Worm (Caenorhabditis elegans) whole organism, young adult: ENCODE results near the gene R05G9.5.

Experiments
- F22D6.2 ChIP-seq: sonication (generic microtip); optimal IDR thresholded peaks from 2 replicates; lab custom pipeline; 2016; ENCODE audit warnings: mild to moderate bottlenecking, missing genetic modification characterization, missing compliant biosample characterization
- F37B4.10 ChIP-seq: fragments of 200-800 bp; sonication (Bioruptor generic); IDR thresholded peaks from 2 replicates; pipeline ENCODE4 v1.3.6; 2022; ENCODE audit warnings: missing genetic modification characterization, missing compliant biosample characterization
- F52B5.7 ChIP-seq: sonication (generic microtip); optimal IDR thresholded peaks from 2 replicates; lab custom pipeline; 2016; ENCODE audit warnings: mild to moderate bottlenecking, missing genetic modification characterization, missing compliant biosample characterization
- F57A8.1 ChIP-seq: fragments of 200-800 bp; sonication (Bioruptor generic); optimal IDR thresholded peaks from 2 replicates; lab custom pipeline; 2018; ENCODE audit warnings: mild to moderate bottlenecking, missing genetic modification characterization, moderate library complexity, missing compliant biosample characterization
- Y53G8AR.9 ChIP-seq: fragments of 200-800 bp; sonication (Bioruptor generic); conservative IDR thresholded peaks from 2 replicates; pipeline ENCODE4 v1.3.6; 2022; ENCODE audit warnings: missing genetic modification reagents, missing genetic modification characterization, missing compliant biosample characterization
- Y67H2A.10 ChIP-seq: fragments of 200-800 bp; sonication (Bioruptor generic); conservative IDR thresholded peaks from 2 replicates; pipeline ENCODE4 v1.3.6; 2022; ENCODE audit warnings: missing genetic modification reagents, missing genetic modification characterization, missing compliant biosample characterization
- Y79H2A.3 ChIP-seq: fragments of 200-800 bp; sonication (Bioruptor generic); conservative IDR thresholded peaks from 2 replicates; pipeline ENCODE4 v1.3.6; 2022; ENCODE audit warnings: missing genetic modification reagents, missing genetic modification characterization, missing compliant biosample characterization
- akir-1 ChIP-seq: fragments of 200-800 bp; sonication (Bioruptor generic); optimal IDR thresholded peaks from 2 replicates; lab custom pipeline; 2018; ENCODE audit warnings: mild to moderate bottlenecking, missing genetic modification characterization, moderate library complexity, missing compliant biosample characterization
- aptf-3 ChIP-seq: fragments of 200-800 bp; sonication (Bioruptor generic); IDR thresholded peaks from 2 replicates; pipeline ENCODE4 v1.3.6; 2022; ENCODE audit warnings: missing genetic modification characterization, missing compliant biosample characterization
- attf-5 ChIP-seq: fragments of 200-800 bp; sonication (Bioruptor generic); optimal IDR thresholded peaks from 2 replicates; lab custom pipeline; 2018; ENCODE audit warnings: mild to moderate bottlenecking, missing genetic modification characterization, missing compliant biosample characterization
- attf-6 ChIP-seq: fragments of 200-800 bp; sonication (Bioruptor generic); IDR thresholded peaks from 2 replicates; pipeline ENCODE4 v1.3.6; 2022; ENCODE audit warnings: missing genetic modification reagents, missing genetic modification characterization, missing compliant biosample characterization
- bed-2 ChIP-seq: fragments of 200-800 bp; sonication (Bioruptor generic); IDR thresholded peaks from 2 replicates; pipeline ENCODE4 v1.3.6; 2022; ENCODE audit warnings: missing genetic modification reagents, missing genetic modification characterization, missing compliant biosample characterization
- ceh-58 ChIP-seq: fragments of 200-800 bp; sonication (Bioruptor generic); IDR thresholded peaks from 2 replicates; pipeline ENCODE4 v1.3.6; 2022; ENCODE audit warnings: missing genetic modification characterization, missing compliant biosample characterization
- chd-7 ChIP-seq: sonication (generic microtip); optimal IDR thresholded peaks from 2 replicates; lab custom pipeline; 2016; ENCODE audit warnings: mild to moderate bottlenecking, missing genetic modification characterization, moderate library complexity, missing compliant biosample characterization
- die-1 ChIP-seq: sonication (generic microtip); optimal IDR thresholded peaks from 2 replicates; lab custom pipeline; 2016; ENCODE audit warnings: missing genotype, mild to moderate bottlenecking, missing genetic modification characterization, missing compliant biosample characterization
- dpl-1 ChIP-seq: fragments of 150-350 bp; optimal IDR thresholded peaks from 2 replicates; lab custom pipeline; 2014; ENCODE audit warnings: missing biosample characterization, missing genetic modification reagents, missing genetic modification characterization
- egl-44 ChIP-seq: fragments of 200-800 bp; sonication (Bioruptor generic); IDR thresholded peaks from 2 replicates; pipeline ENCODE4 v1.3.6; 2022; ENCODE audit warnings: missing genetic modification reagents, missing genetic modification characterization, missing compliant biosample characterization
- ekl-4 ChIP-seq: fragments of 200-800 bp; sonication (Bioruptor generic); IDR thresholded peaks from 2 replicates; pipeline ENCODE4 v1.3.6; 2022; ENCODE audit warnings: missing genetic modification reagents, missing genetic modification characterization, missing compliant biosample characterization
- ets-4 ChIP-seq: fragments of 200-800 bp; sonication (Bioruptor generic); optimal IDR thresholded peaks from 2 replicates; lab custom pipeline; 2018; ENCODE audit warnings: mild to moderate bottlenecking, missing genetic modification characterization, missing compliant biosample characterization
- hrde-1 ChIP-seq: sonication (generic microtip); optimal IDR thresholded peaks from 2 replicates; lab custom pipeline; 2016; ENCODE audit warnings: missing genetic modification characterization, mild to moderate bottlenecking, missing compliant biosample characterization, moderate library complexity, missing genotype, missing genetic modification reagents, borderline replicate concordance
- let-526 ChIP-seq: fragments of 200-800 bp; sonication (Bioruptor generic); IDR thresholded peaks from 2 replicates; pipeline ENCODE4 v1.3.6; 2022; ENCODE audit warnings: missing genetic modification reagents, missing genetic modification characterization, missing compliant biosample characterization
- lin-26 ChIP-seq: fragments of 200-800 bp; sonication (Bioruptor generic); IDR thresholded peaks from 2 replicates; pipeline ENCODE4 v1.3.6; 2022; ENCODE audit warnings: missing genetic modification reagents, missing genetic modification characterization, missing compliant biosample characterization
- lin-54 ChIP-seq: fragments of 200-800 bp; sonication (Bioruptor generic); optimal IDR thresholded peaks from 2 replicates; lab custom pipeline; 2018; ENCODE audit warnings: mild to moderate bottlenecking, missing genetic modification characterization, missing compliant biosample characterization
- lsl-1 ChIP-seq: fragments of 200-800 bp; sonication (Bioruptor generic); optimal IDR thresholded peaks from 2 replicates; lab custom pipeline; 2018; ENCODE audit warnings: mild to moderate bottlenecking, missing genetic modification characterization, moderate library complexity, missing compliant biosample characterization
- lsy-27 ChIP-seq: sonication (generic microtip); optimal IDR thresholded peaks from 2 replicates; lab custom pipeline; 2017; ENCODE audit warnings: missing genetic modification characterization, mild to moderate bottlenecking, missing compliant biosample characterization, antibody characterized with exemption, missing genotype, borderline replicate concordance; ENCODE audit not compliant: insufficient read depth
- nhr-179 ChIP-seq: sonication (generic microtip); optimal IDR thresholded peaks from 2 replicates; lab custom pipeline; 2016; ENCODE audit warnings: mild to moderate bottlenecking, missing genetic modification characterization, missing compliant biosample characterization
- nhr-80 ChIP-seq: sonication (generic microtip); optimal IDR thresholded peaks from 2 replicates; lab custom pipeline; 2016; ENCODE audit warnings: missing genetic modification characterization, missing compliant biosample characterization
- nhr-90 ChIP-seq: sonication (generic microtip); optimal IDR thresholded peaks from 2 replicates; lab custom pipeline; 2016; ENCODE audit warnings: missing genotype, mild to moderate bottlenecking, missing genetic modification characterization, missing compliant biosample characterization
- sea-2 ChIP-seq: fragments of 200-800 bp; sonication (Bioruptor generic); IDR thresholded peaks from 2 replicates; pipeline ENCODE4 v1.3.6; 2022; ENCODE audit warnings: missing genetic modification characterization, missing compliant biosample characterization
- snpc-3.4 ChIP-seq: sonication (generic microtip); optimal IDR thresholded peaks from 2 replicates; lab custom pipeline; 2017; ENCODE audit warnings: missing genetic modification characterization, mild to moderate bottlenecking, missing compliant biosample characterization, antibody characterized with exemption, moderate library complexity, missing genotype, missing genetic modification reagents
- sptf-2 ChIP-seq: fragments of 200-800 bp; sonication (Bioruptor generic); optimal IDR thresholded peaks from 2 replicates; lab custom pipeline; 2018; ENCODE audit warnings: mild to moderate bottlenecking, missing genetic modification characterization, missing compliant biosample characterization
- unc-130 ChIP-seq: sonication (generic microtip); optimal IDR thresholded peaks from 2 replicates; lab custom pipeline; 2016; ENCODE audit warnings: missing genetic modification reagents, missing genetic modification characterization, missing compliant biosample characterization
- zfh-2 ChIP-seq: fragments of 200-800 bp; sonication (Bioruptor generic); conservative IDR thresholded peaks from 2 replicates; pipeline ENCODE4 v1.3.6; 2022; ENCODE audit warnings: missing genetic modification reagents, missing genetic modification characterization, missing compliant biosample characterization
- zim-3 ChIP-seq: sonication (generic microtip); optimal IDR thresholded peaks from 2 replicates; lab custom pipeline; 2017; ENCODE audit warnings: mild to moderate bottlenecking, missing genetic modification characterization, moderate library complexity, missing compliant biosample characterization
- ztf-28 ChIP-seq: fragments of 200-800 bp; sonication (Bioruptor generic); IDR thresholded peaks from 2 replicates; pipeline ENCODE4 v1.3.6; 2022; ENCODE audit warnings: missing genetic modification reagents, missing genetic modification characterization, missing compliant biosample characterization

Gene R05G9.5

DNA sequence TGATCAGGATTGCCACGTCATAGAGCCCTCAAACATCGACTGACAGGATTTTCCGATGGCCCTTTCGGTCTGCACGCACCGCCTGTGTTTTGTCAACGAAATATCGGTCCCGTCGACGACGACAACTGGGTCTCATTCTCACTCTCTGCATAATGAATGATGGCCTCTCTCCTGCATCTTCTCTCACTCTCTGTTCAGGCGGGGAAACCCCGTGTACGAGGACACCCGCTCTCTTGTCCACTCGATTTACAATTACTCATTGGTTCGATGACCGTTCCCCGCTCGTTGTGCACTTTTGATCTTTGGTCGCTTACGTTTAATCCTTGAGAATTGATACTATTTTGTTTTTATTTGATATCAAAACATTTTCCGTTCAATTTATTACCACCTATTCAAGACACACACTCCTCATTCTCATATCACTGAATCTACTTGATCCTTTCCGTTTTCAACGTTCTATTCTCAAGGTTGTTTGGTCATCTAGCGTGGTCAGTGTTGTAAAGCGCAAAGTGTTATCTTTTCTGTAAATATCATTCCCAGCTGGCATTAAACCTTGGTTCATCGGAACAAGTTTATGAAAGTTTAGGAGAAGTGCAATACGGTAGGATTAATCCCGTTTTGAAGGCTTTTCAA lies 22.7 kb upstream of the R05G9.5 start:
- TF ChIP-seq lin-54 (GFP tag; lab: Kevin White, UChicago) (no peak), die-1 (tag; lab: Kevin White, UChicago) (peak; percentile 10), ekl-4 (GFP tag; lab: Robert Waterston, UW) (no peak), aptf-3 (GFP tag; lab: Robert Waterston, UW) (no peak), egl-44 (GFP tag; lab: Robert Waterston, UW) (0 out of 2 replicates have a peak, but pooled peaks have one; percentile 30), lin-26 (GFP tag; lab: Robert Waterston, UW) (0 out of 2 replicates have a peak, but pooled peaks have one; percentile 29), bed-2 (GFP tag; lab: Robert Waterston, UW) (no peak), zim-3 (no peak), ztf-28 (no peak), unc-130 (GFP tag; lab: Kevin White, UChicago) (no peak), nhr-90 (tag; lab: Kevin White, UChicago) (peak; percentile 0), F22D6.2 (tag; lab: Kevin White, UChicago) (no peak), attf-5 (GFP tag; lab: Kevin White, UChicago) (no peak), F37B4.10 (no peak), nhr-80 (tag; lab: Kevin White, UChicago) (peak; percentile 10), F52B5.7 (tag; lab: Kevin White, UChicago) (no peak), Y67H2A.10 (no peak), lsy-27 (tag; lab: Kevin White, UChicago) (no peak), chd-7 (no peak), sptf-2 (GFP tag; lab: Kevin White, UChicago) (no peak), lsl-1 (GFP tag; lab: Kevin White, UChicago) (no peak)

DNA sequence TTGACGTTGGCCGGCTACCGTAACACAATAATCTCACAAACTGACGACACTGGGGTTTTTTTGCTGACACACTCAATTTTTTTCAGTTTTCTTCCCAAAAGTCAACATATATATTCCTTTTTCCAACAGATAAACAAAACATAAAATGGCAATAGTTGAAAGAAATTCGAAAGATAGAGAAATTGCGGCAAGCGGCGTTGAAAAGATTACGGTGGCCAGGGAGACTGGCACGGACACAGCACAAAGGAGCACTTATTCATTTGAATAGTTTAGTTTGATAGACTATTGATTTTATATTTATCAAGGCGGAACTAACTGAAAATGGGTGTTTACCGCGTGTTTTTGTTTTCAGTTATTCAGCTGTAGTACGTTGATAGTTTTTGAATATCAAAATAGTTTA lies 21.3 kb upstream of the R05G9.5 start, which contains the start of gene toe-2:
toe-2 (minus strand) TSS at position 70 of the 400 bp plus-strand sequence.
- TF ChIP-seq ets-4 (GFP tag; lab: Kevin White, UChicago) (no peak), hrde-1 (no peak), let-526 (GFP tag; lab: Robert Waterston, UW) (no peak), zfh-2 (GFP tag; lab: Robert Waterston, UW) (no peak), nhr-90 (tag; lab: Kevin White, UChicago) (no peak), Y79H2A.3 (GFP tag; lab: Robert Waterston, UW) (no peak), egl-44 (GFP tag; lab: Robert Waterston, UW) (no peak), nhr-179 (tag; lab: Kevin White, UChicago) (no peak), F57A8.1 (GFP tag; lab: Kevin White, UChicago) (no peak), aptf-3 (GFP tag; lab: Robert Waterston, UW) (no peak), sea-2 (GFP tag; lab: Robert Waterston, UW) (no peak), akir-1 (no peak), snpc-3.4 (tag; lab: Kevin White, UChicago) (no peak), attf-5 (GFP tag; lab: Kevin White, UChicago) (no peak), F52B5.7 (tag; lab: Kevin White, UChicago) (no peak), Y53G8AR.9 (no peak), ceh-58 (no peak)

DNA sequence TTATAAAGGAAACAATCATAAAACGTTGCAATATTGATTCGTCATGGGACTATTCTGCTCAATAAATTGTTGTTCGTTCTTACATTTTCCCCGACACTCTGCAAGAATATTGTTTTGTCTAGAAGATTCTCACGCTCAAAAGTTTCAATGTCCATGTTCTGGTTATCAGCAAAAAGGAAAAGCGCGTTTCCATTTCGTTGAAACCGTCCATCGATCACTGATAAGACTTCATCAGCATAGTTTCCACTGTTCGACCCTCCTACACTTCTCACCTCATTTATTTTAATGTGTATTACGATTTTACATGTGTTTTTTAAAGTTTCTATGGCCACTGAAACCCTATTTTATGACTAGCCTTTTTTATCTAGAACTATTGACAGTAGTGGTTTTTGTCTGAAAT lies 20.0 kb upstream of the R05G9.5 start:
- TF ChIP-seq attf-6 (GFP tag; lab: Robert Waterston, UW) (no peak), nhr-80 (tag; lab: Kevin White, UChicago) (peak; percentile 68), dpl-1 (GFP tag; lab: Kevin White, UChicago) (no peak)
